Fruit fly (Drosophila melanogaster): ENCODE measurements around the gene IFT57.

Gene IFT57

DNA sequence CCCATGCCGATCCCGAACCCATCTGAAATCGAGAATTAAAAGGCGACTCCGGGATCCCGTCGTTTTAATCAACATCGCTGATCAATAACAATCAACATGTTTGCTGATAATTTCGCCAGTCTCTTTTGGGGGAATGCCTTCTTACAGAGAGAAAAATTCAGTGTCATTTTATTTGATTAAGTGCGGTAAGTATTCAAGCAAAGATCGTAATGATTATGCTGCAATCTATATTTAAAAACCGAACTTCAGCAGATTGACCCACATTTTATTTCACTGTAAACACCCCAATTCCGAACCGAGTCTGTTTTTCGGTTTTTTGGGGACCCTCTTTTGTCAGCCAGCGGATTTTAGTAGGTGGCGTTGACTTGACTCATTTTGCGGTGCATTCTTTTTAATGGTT, 23.3 kb downstream of the IFT57 start:
- TF ChIP-seq CTCF (optimal IDR thresholded peaks at IDR 0.05) (no peak), CG8478 (optimal IDR thresholded peaks at IDR 0.05) (no peak)

- no peak for TF ChIP-seq CG8478 (optimal IDR thresholded peaks at IDR 0.05)
- no peak for TF ChIP-seq CTCF (optimal IDR thresholded peaks at IDR 0.05)
These were observed 24.9 kb downstream of the IFT57 start for dm6 chr2L:3555408-3556058.

DNA sequence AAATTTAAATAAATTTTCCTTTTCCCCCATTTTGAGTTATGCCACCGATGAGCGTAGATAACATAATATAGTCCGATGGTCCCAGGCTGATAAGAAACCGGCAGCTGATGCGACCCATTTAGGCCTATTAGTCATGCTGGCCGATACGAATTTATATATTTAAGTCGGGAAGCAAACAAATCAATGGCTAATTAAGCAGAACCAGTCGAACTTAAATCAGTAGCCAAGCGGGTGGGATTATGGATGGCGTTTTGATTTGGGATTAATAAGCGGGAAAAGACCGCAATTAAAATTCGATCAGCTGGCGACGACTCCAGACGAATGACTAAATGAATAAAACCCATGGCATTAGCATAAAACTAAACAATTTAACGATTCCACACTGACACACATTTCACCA, 26.3 kb downstream of the IFT57 start:
- no peak for TF ChIP-seq CTCF (optimal IDR thresholded peaks at IDR 0.05)
- TF ChIP-seq CG8478 (optimal IDR thresholded peaks at IDR 0.05) = no peak

DNA sequence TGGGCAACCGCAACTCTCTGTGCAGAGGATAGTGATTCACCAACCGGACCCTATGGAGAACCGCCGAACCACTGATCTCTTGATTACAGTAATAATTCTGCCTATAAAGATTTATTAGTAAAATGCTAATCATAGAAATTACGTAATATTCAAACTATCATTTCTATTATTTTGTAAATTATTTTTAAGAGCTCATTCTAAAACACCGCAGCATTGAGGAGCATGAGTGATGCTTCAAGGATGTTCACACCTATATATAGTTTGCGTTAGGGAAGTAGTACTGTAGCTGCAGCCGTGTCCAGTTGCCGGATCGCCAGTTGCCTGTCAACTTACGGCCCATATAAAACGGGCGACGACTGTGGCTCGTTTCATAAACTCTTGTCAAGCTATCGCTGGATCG, 26.9 kb downstream of the IFT57 start:
- TF ChIP-seq CTCF (optimal IDR thresholded peaks at IDR 0.05) (no peak), CG8478 (optimal IDR thresholded peaks at IDR 0.05) (no peak)

dm6 chr2L:3558299-3558698, 27.7 kb downstream of the IFT57 start:
- TF ChIP-seq CTCF (optimal IDR thresholded peaks at IDR 0.05) (no peak), CG8478 (optimal IDR thresholded peaks at IDR 0.05) (no peak)

- TF ChIP-seq CTCF (optimal IDR thresholded peaks at IDR 0.05) (no peak), CG8478 (optimal IDR thresholded peaks at IDR 0.05) (no peak)
These were observed 29.1 kb downstream of the IFT57 start for dm6 chr2L:3559647-3560046.

dm6 chr2L:3562435-3562834, 31.8 kb downstream of the IFT57 start:
- TF ChIP-seq CTCF (optimal IDR thresholded peaks at IDR 0.05) (no peak), CG8478 (optimal IDR thresholded peaks at IDR 0.05) (no peak)

dm6 chr2L:3564556-3564955, 34.0 kb downstream of the IFT57 start:
- TF ChIP-seq CG8478 (optimal IDR thresholded peaks at IDR 0.05) = no peak
- no peak for TF ChIP-seq CTCF (optimal IDR thresholded peaks at IDR 0.05)

- TF ChIP-seq CG8478 (optimal IDR thresholded peaks at IDR 0.05) (no peak), CTCF (optimal IDR thresholded peaks at IDR 0.05) (no peak)
These were observed 35.9 kb downstream of the IFT57 start for dm6 chr2L:3566532-3566931.

DNA sequence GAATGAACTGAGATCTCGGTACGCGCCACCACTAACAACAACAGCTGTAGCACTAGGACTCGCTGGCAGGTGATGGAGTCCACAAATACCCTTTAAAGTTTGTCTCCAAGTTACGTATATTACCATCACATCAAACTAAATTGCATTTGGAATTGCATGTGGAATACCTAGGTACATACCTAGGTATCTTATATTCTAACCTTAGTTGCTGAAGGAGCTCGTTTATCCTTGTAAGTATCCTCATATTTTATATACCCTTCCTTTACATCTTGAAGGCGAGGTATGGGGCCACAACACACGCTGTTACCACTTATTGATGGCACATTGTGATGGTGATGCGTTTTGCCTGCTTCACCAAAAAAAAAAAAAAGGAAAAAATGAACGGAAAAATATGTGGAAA, 36.8 kb downstream of the IFT57 start:
- TF ChIP-seq CTCF (optimal IDR thresholded peaks at IDR 0.05) (no peak), CG8478 (optimal IDR thresholded peaks at IDR 0.05) (no peak)

dm6 chr2L:3569892-3570291, 39.3 kb downstream of the IFT57 start:
- TF ChIP-seq CG8478 (optimal IDR thresholded peaks at IDR 0.05) = no peak
- no peak for TF ChIP-seq CTCF (optimal IDR thresholded peaks at IDR 0.05)

DNA sequence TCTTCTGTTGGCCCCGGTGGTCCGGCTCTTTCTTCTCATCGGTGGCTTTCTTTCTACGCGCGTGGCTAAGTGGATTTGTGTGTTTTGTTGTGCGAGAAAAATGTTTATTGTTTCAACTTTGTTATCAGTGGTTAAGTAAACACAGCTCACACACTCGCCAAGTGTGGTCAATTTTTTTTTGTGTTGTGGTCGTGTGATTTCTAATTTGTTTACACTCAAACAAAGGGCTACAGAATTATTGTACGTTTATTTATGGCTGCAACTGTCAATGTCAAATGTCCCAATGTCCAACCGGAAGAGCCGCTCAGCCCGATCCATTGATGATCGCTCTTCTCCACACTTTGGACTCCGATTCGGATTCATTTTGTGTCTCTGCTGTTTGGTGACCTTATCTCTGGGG, 40.0 kb downstream of the IFT57 start:
- TF ChIP-seq CG8478 (optimal IDR thresholded peaks at IDR 0.05) (no peak), CTCF (optimal IDR thresholded peaks at IDR 0.05) (no peak)

- TF ChIP-seq CG8478 (optimal IDR thresholded peaks at IDR 0.05) (no peak), CTCF (optimal IDR thresholded peaks at IDR 0.05) (no peak)
These were observed 40.9 kb downstream of the IFT57 start for dm6 chr2L:3571457-3571856.

dm6 chr2L:3572529-3573171, 42.1 kb downstream of the IFT57 start:
- TF ChIP-seq CG8478 (optimal IDR thresholded peaks at IDR 0.05) (no peak), CTCF (optimal IDR thresholded peaks at IDR 0.05) (no peak)

DNA sequence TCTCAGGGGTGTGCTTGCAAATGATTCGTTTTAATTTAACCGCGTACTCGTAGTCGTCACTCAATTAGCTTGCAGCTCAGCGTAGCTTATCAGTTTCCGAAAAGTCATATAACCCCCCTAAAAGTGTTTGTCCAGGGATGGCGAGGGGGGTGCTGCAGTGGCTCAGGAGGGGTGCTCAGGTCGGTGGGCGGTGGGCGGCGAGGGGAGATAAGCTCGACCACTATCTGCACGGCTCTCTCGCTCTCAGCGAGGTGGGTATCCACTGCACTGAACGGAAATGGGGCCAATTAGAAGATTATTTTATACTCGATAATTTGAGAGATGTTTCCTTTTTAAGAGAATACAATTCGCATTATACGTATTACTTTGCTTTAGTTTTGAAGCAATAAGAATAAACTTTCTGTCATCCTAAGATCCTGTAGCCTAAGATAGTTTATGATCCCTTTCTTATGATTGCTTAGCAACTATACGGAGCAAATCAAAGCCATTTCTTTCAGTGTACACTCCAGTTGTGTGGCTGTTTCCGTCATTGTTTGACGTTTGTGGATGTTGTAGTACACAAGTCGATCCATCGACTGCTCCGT, 42.7 kb downstream of the IFT57 start:
- no peak for TF ChIP-seq CG8478 (optimal IDR thresholded peaks at IDR 0.05)
- no peak for TF ChIP-seq CTCF (optimal IDR thresholded peaks at IDR 0.05)

DNA sequence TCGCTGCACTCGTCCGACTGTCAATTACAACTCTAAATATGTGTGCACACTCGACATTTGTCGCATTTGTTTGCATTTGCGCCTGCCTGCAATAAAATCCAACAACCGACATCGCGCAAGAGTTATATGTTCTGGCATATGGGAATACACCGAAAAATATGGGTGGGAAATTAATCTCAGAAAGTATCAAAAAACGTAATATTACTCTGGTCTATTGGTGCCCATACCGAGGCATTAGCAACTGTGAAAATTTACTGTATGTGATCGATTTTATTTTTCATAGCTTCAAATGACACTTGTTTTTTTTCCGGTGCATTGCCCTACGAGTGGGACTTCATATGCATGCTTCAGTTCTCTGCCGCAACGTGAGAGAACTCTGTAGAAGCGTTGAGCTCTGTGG, 43.3 kb downstream of the IFT57 start:
- TF ChIP-seq CTCF (optimal IDR thresholded peaks at IDR 0.05) (no peak), CG8478 (optimal IDR thresholded peaks at IDR 0.05) (no peak)
